Worm (Caenorhabditis elegans) whole organism, L3 larva: ENCODE measurements around the gene srd-45.

Experiments used
- R02D3.7 ChIP-seq: fragments of 150-350 bp; optimal IDR thresholded peaks from 2 replicates; lab custom pipeline; 2014; ENCODE audit warnings: missing biosample characterization, missing genetic modification characterization
- ZK546.5 ChIP-seq: sonication (generic microtip); optimal IDR thresholded peaks from 2 replicates; lab custom pipeline; 2017; ENCODE audit warnings: missing biosample characterization, missing genetic modification characterization
- ama-1 ChIP-seq: fragments of 150-350 bp; optimal IDR thresholded peaks from 2 replicates; lab custom pipeline; 2018
- ceh-28 ChIP-seq: fragments of 150-350 bp; optimal IDR thresholded peaks from 2 replicates; lab custom pipeline; 2014; ENCODE audit warnings: missing biosample characterization, missing genetic modification reagents, missing genetic modification characterization
- ceh-9 ChIP-seq: sonication (generic microtip); optimal IDR thresholded peaks from 2 replicates; lab custom pipeline; 2018; ENCODE audit warnings: missing biosample characterization, missing genetic modification characterization
- egl-27 ChIP-seq: sonication (generic microtip); optimal IDR thresholded peaks from 4 replicates; lab custom pipeline; 2017; ENCODE audit warnings: missing biosample characterization, missing genetic modification reagents, missing genetic modification characterization
- egl-5 ChIP-seq: fragments of 150-350 bp; optimal IDR thresholded peaks from 2 replicates; lab custom pipeline; 2017; ENCODE audit warnings: missing biosample characterization, missing genetic modification reagents, missing genetic modification characterization, inconsistent platforms
- elt-1 ChIP-seq: fragments of 150-350 bp; optimal IDR thresholded peaks from 2 replicates; lab custom pipeline; 2014; ENCODE audit warnings: missing biosample characterization, missing genetic modification characterization
- elt-3 ChIP-seq, 3 experiments: fragments of 150-350 bp in 1 of 3; sonication (generic microtip) in 2 of 3; optimal IDR thresholded peaks; 2 replicates in 2 of 3; 4 replicates in 1 of 3; lab custom pipeline; 2014 to 2017; ENCODE audit warnings: missing biosample characterization in 3 of 3, missing genetic modification characterization in 3 of 3
- eor-1 ChIP-seq, 2 experiments: fragments of 150-350 bp; optimal IDR thresholded peaks; 2 replicates each; lab custom pipeline; 2014 to 2018; ENCODE audit warnings: missing biosample characterization in 2 of 2, missing genetic modification characterization in 2 of 2
- fkh-10 ChIP-seq: sonication (generic microtip); optimal IDR thresholded peaks from 2 replicates; lab custom pipeline; 2017; ENCODE audit warnings: missing biosample characterization, missing genetic modification reagents, missing genetic modification characterization
- fkh-2 ChIP-seq: fragments of 150-350 bp; optimal IDR thresholded peaks from 2 replicates; lab custom pipeline; 2014; ENCODE audit warnings: missing biosample characterization, missing genetic modification reagents, missing genetic modification characterization
- jun-1 ChIP-seq: fragments of 150-350 bp; optimal IDR thresholded peaks from 2 replicates; lab custom pipeline; 2014; ENCODE audit warnings: missing biosample characterization, missing genetic modification reagents, missing genetic modification characterization
- lin-15B ChIP-seq: fragments of 150-350 bp; optimal IDR thresholded peaks from 2 replicates; lab custom pipeline; 2014; ENCODE audit warnings: missing biosample characterization, missing genetic modification characterization
- lin-39 ChIP-seq: fragments of 150-350 bp; optimal IDR thresholded peaks from 2 replicates; lab custom pipeline; 2018; ENCODE audit warnings: missing biosample characterization, missing genetic modification reagents, missing genetic modification characterization
- mml-1 ChIP-seq: fragments of 150-350 bp; sonication (generic microtip); optimal IDR thresholded peaks from 3 replicates; lab custom pipeline; 2014; ENCODE audit warnings: missing biosample characterization, missing genetic modification characterization
- nfya-1 ChIP-seq: sonication (generic microtip); optimal IDR thresholded peaks from 2 replicates; lab custom pipeline; 2017; ENCODE audit warnings: missing genetic modification characterization, mild to moderate bottlenecking, missing compliant biosample characterization, antibody characterized with exemption, moderate library complexity; ENCODE audit not compliant: insufficient read depth
- nhr-12 ChIP-seq: fragments of 150-350 bp; optimal IDR thresholded peaks from 2 replicates; lab custom pipeline; 2014; ENCODE audit warnings: missing biosample characterization, missing genetic modification characterization
- nhr-23 ChIP-seq: fragments of 150-350 bp; optimal IDR thresholded peaks from 2 replicates; lab custom pipeline; 2014; ENCODE audit warnings: missing biosample characterization, missing genetic modification reagents, missing genetic modification characterization
- nhr-237 ChIP-seq: fragments of 150-350 bp; optimal IDR thresholded peaks from 2 replicates; lab custom pipeline; 2014; ENCODE audit warnings: missing biosample characterization, missing genetic modification characterization
- nhr-25 ChIP-seq: sonication (generic microtip); optimal IDR thresholded peaks from 2 replicates; lab custom pipeline; 2017; ENCODE audit warnings: missing biosample characterization, missing genetic modification characterization
- nhr-28 ChIP-seq: fragments of 150-350 bp; optimal IDR thresholded peaks from 2 replicates; lab custom pipeline; 2014; ENCODE audit warnings: missing biosample characterization, missing genetic modification characterization
- nhr-43 ChIP-seq: sonication (generic microtip); optimal IDR thresholded peaks from 2 replicates; lab custom pipeline; 2016; ENCODE audit warnings: mild to moderate bottlenecking, missing genetic modification characterization, missing compliant biosample characterization; ENCODE audit not compliant: poor library complexity, severe bottlenecking
- nhr-67 ChIP-seq: fragments of 150-350 bp; optimal IDR thresholded peaks from 2 replicates; lab custom pipeline; 2014; ENCODE audit warnings: missing biosample characterization, missing genetic modification characterization
- nhr-76 ChIP-seq: fragments of 150-350 bp; sonication (generic microtip); optimal IDR thresholded peaks from 5 replicates; lab custom pipeline; 2014; ENCODE audit warnings: missing biosample characterization, missing genetic modification characterization
- nhr-77 ChIP-seq: fragments of 150-350 bp; optimal IDR thresholded peaks from 2 replicates; lab custom pipeline; 2014; ENCODE audit warnings: missing biosample characterization, missing genetic modification characterization
- pha-4 ChIP-seq: fragments of 150-350 bp; optimal IDR thresholded peaks from 2 replicates; lab custom pipeline; 2014; ENCODE audit warnings: missing biosample characterization, missing genetic modification reagents, missing genetic modification characterization
- pqm-1 ChIP-seq: fragments of 150-350 bp; optimal IDR thresholded peaks from 2 replicates; lab custom pipeline; 2017; ENCODE audit warnings: missing biosample characterization, missing genetic modification characterization, inconsistent platforms
- sea-2 ChIP-seq: fragments of 150-350 bp; sonication (generic microtip); optimal IDR thresholded peaks from 4 replicates; lab custom pipeline; 2014; ENCODE audit warnings: missing biosample characterization, missing genetic modification reagents, missing genetic modification characterization
- snpc-4 ChIP-seq: fragments of 150-350 bp; optimal IDR thresholded peaks from 2 replicates; lab custom pipeline; 2014; ENCODE audit warnings: missing biosample characterization, missing genetic modification characterization
- unc-39 ChIP-seq: sonication (generic microtip); optimal IDR thresholded peaks from 4 replicates; lab custom pipeline; 2017; ENCODE audit warnings: missing biosample characterization, missing genetic modification characterization
- unc-62 ChIP-seq: fragments of 150-350 bp; sonication (generic microtip); optimal IDR thresholded peaks from 4 replicates; lab custom pipeline; 2014; ENCODE audit warnings: missing biosample characterization, missing genetic modification reagents, missing genetic modification characterization
- zag-1 ChIP-seq: fragments of 150-350 bp; optimal IDR thresholded peaks from 2 replicates; lab custom pipeline; 2014; ENCODE audit warnings: missing biosample characterization, missing genetic modification characterization
- ztf-11 ChIP-seq: fragments of 150-350 bp; optimal IDR thresholded peaks from 2 replicates; lab custom pipeline; 2014; ENCODE audit warnings: missing biosample characterization, missing genetic modification characterization
- ztf-4 ChIP-seq: fragments of 150-350 bp; optimal IDR thresholded peaks from 2 replicates; lab custom pipeline; 2014; ENCODE audit warnings: missing biosample characterization, missing genetic modification characterization

Gene srd-45

DNA sequence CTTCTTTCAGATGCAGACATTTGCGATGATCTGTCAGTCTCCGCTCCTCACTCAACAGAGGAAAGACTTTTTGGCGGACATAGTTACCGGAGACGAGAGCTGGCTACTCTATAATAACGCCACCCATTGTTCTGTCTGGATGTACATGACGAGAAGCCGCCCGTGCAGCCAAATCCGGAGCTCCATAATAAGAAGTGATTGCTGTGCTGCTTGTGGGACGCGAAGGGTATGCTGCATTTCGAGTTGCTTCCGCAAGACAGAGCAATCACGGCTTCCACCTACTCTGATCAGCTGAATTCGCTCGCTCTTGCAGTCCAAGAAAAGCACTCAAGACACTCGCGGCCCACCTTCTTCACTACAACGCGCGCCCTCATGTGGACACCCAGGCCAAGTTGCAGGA lies 15.0 kb upstream of the srd-45 start:
- no peak for TF ChIP-seq lin-39 (tag; lab: Kevin White, UChicago)
- no peak for TF ChIP-seq sea-2 (GFP tag; lab: Kevin White, UChicago)
- no peak for TF ChIP-seq egl-5
- TF ChIP-seq fkh-10 = no peak
- no peak for TF ChIP-seq jun-1
- TF ChIP-seq nhr-67 (tag; lab: Kevin White, UChicago) = no peak
- TF ChIP-seq nhr-43 = no peak
- no peak for TF ChIP-seq pqm-1 (tag; lab: Kevin White, UChicago)
- no peak for TF ChIP-seq ZK546.5 (tag; lab: Kevin White, UChicago)
- no peak for TF ChIP-seq eor-1 (tag; optimal IDR thresholded peaks at IDR 0.05; lab: Kevin White, UChicago)
- TF ChIP-seq nhr-76 (tag; lab: Kevin White, UChicago) = no peak
- TF ChIP-seq nhr-23 (tag; lab: Kevin White, UChicago) = no peak
- no peak for TF ChIP-seq nhr-12 (tag; lab: Kevin White, UChicago)
- TF ChIP-seq ztf-11 = no peak
- TF ChIP-seq elt-3 (tag; optimal IDR thresholded peaks at IDR 0.05; lab: Kevin White, UChicago) = no peak
- no peak for TF ChIP-seq nhr-28 (tag; lab: Kevin White, UChicago)
- TF ChIP-seq lin-15B (tag; lab: Kevin White, UChicago) = no peak
- no peak for TF ChIP-seq ama-1 (lab: Kevin White, UChicago)

ce11 chrX:12314395-12314794 lies 14.4 kb upstream of the srd-45 start:
- TF ChIP-seq lin-39 (tag; lab: Kevin White, UChicago) = no peak

DNA sequence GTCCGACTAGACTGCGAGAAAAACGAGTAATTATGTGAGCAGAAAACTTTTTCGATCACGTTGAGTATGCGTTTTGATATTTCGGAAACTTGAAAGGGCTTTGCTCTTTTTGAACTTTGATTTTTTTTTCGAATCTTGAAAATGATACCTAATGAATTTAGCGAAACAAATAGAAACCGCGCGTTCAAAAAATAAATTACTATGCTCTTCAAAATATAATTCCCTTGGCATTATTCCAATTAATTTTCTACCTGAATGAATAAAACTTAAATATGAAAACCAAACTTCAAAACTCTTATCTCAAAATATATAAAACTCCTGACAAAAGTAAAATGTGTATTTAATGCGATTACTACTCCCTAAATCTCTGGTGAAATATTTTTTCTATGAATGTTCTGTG lies 13.5 kb upstream of the srd-45 start, which contains the start of gene xtr-2:
TSS of gene xtr-2 (plus strand) at position 301 of the 400 bp plus-strand sequence.
- TF ChIP-seq zag-1 (tag; lab: Kevin White, UChicago) = no peak
- TF ChIP-seq fkh-2 = no peak
- TF ChIP-seq nhr-28 (tag; lab: Kevin White, UChicago) = no peak
- TF ChIP-seq eor-1 (tag; optimal IDR thresholded peaks at IDR 0.05; lab: Kevin White, UChicago) = no peak
- TF ChIP-seq nhr-76 (tag; lab: Kevin White, UChicago) = no peak
- no peak for TF ChIP-seq ama-1 (lab: Kevin White, UChicago)
- TF ChIP-seq unc-39 (tag; lab: Kevin White, UChicago) = no peak
- TF ChIP-seq elt-3 (tag; optimal IDR thresholded peaks at IDR 0.05; lab: Kevin White, UChicago) = no peak
- no peak for TF ChIP-seq ZK546.5 (tag; lab: Kevin White, UChicago)
- no peak for TF ChIP-seq nfya-1
- no peak for TF ChIP-seq pha-4
- TF ChIP-seq ztf-4 (tag; lab: Kevin White, UChicago) = no peak
- no peak for TF ChIP-seq pqm-1 (tag; lab: Kevin White, UChicago)
- TF ChIP-seq mml-1 (tag; lab: Kevin White, UChicago) = no peak
- TF ChIP-seq, all 47 proteins: peak for 0

DNA sequence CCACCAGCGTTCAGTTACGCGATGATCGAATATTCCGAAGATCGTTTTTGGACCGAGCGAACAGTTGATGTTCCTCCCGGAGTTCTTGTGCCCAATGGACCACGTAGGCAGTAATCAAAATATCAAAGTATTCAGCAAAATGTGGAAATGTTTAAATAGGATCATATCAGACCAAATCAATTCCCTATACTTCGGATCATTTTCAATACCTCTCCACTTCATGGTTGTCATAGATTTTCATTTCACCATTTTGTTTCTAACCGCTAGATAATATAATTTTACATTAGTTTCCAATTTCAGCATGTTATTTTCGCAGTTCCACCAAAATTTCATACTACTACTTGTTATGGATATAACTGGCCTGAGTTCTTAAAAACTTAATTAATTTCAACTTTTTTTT lies 11.2 kb upstream of the srd-45 start:
- TF ChIP-seq nhr-12 (tag; lab: Kevin White, UChicago) = no peak

DNA sequence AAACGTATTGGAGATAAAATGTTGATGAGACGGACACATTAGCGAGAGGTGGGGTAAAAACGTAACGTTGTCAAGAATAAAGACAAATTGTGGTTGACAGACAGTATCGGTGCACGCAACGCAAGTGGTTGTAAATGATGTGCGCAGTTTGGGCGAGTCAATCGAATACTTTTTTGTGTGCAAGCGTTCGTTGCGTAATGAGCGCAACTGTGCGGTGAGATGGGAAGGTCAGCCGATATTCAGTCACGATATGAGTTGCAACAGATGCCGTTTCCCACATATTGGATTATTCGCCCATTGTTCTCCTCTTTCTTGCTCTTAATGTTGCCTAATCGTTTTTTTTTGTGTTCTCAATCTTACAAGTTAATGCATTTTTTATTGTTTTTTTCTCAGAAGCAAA lies 8.0 kb upstream of the srd-45 start, which contains the start of gene ceh-40:
TSS of gene ceh-40 (minus strand) at position 41 of the 400 bp plus-strand sequence.
- no peak for TF ChIP-seq nhr-28 (tag; lab: Kevin White, UChicago)
- no peak for TF ChIP-seq nhr-237 (tag; lab: Kevin White, UChicago)
- TF ChIP-seq ceh-28 = no peak
- no peak for TF ChIP-seq elt-3 (tag; optimal IDR thresholded peaks at IDR 0.05; lab: Kevin White, UChicago)
- no peak for TF ChIP-seq pha-4
- TF ChIP-seq nhr-67 (tag; lab: Kevin White, UChicago) = no peak
- TF ChIP-seq egl-5 = no peak
- no peak for TF ChIP-seq eor-1 (tag; optimal IDR thresholded peaks at IDR 0.05; lab: Kevin White, UChicago)
- TF ChIP-seq nhr-43 = no peak

- TF ChIP-seq ZK546.5 (tag; lab: Kevin White, UChicago) (no peak), egl-27 (tag; lab: Kevin White, UChicago) (no peak), egl-5 (no peak), ztf-4 (tag; lab: Kevin White, UChicago) (no peak), ceh-28 (no peak), snpc-4 (no peak), nhr-28 (tag; lab: Kevin White, UChicago) (no peak), elt-1 (no peak), unc-62 (GFP tag; lab: Kevin White, UChicago) (no peak), nhr-25 (tag; lab: Kevin White, UChicago) (no peak), jun-1 (no peak), nfya-1 (no peak), zag-1 (tag; lab: Kevin White, UChicago) (no peak), nhr-77 (tag; lab: Kevin White, UChicago) (no peak), R02D3.7 (no peak), mml-1 (tag; lab: Kevin White, UChicago) (no peak), ceh-9 (no peak)
Measured at ce11 chrX:12321357-12321756, 7.4 kb upstream of the srd-45 start, which contains the start of gene F17A2.13. Gene F17A2.13 (plus strand): TSS chrX:12321657.
